Fruit fly (Drosophila melanogaster): ENCODE results near the gene lectin-28C.

DNA sequence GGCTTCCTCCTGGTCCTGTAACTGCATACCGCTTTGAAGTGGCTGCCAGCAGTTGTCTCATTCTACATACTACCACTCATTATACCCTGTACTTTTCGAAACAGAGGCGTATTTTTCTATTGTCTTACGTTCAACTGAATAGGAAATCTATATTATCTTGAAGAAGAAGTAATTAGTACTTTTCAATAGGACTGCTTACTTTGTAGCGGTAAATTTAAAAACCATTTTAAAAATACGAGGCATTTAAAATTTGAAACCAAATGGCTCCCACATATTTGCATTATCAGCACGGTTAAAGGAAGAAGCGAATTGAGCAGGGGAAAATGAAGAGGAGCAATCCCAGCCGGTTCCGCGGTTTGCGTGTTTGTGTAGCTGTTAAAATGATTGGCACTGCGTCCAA lies 40.4 kb downstream of the lectin-28C start:
- TF ChIP-seq cic (GFP tag; optimal IDR thresholded peaks at IDR 0.05): no peak
- no peak for TF ChIP-seq CG7101 (tag; optimal IDR thresholded peaks at IDR 0.05)
- TF ChIP-seq CG1620 (GFP tag; optimal IDR thresholded peaks at IDR 0.05): no peak
- TF ChIP-seq Crg-1 (GFP tag; optimal IDR thresholded peaks at IDR 0.05): no peak
- no peak for TF ChIP-seq CG12768 (GFP tag; optimal IDR thresholded peaks at IDR 0.05)
- no peak for TF ChIP-seq CG33017 (tag; optimal IDR thresholded peaks at IDR 0.05)
- TF ChIP-seq toe (GFP tag; optimal IDR thresholded peaks at IDR 0.05): no peak
- no peak for TF ChIP-seq kay (GFP tag; ENCODE audit: borderline replicate concordance)
- TF ChIP-seq cnc (optimal IDR thresholded peaks at IDR 0.05): no peak
